Fruit fly (Drosophila melanogaster) Kc167 (cell line): ENCODE measurements around the gene Fip1.

ENCODE experiments used
- Myc ChIP-seq: fragments of >200 bp; optimal IDR thresholded peaks from 2 replicates; lab custom pipeline; 2017; ENCODE audit warnings: missing external identifiers
- Sin3A ChIP-seq: fragments of >200 bp; optimal IDR thresholded peaks from 2 replicates; lab custom pipeline; 2018; ENCODE audit warnings: missing external identifiers
- h ChIP-seq: fragments of >200 bp; optimal IDR thresholded peaks from 3 replicates; lab custom pipeline; 2018; ENCODE audit warnings: missing external identifiers
- insv ChIP-seq: fragments of >200 bp; optimal IDR thresholded peaks from 3 replicates; lab custom pipeline; 2018; ENCODE audit warnings: missing external identifiers
- psq ChIP-seq: fragments of >200 bp; optimal IDR thresholded peaks from 2 replicates; lab custom pipeline; 2017; ENCODE audit warnings: missing external identifiers
- ttk ChIP-seq: sonication (Bioruptor generic); optimal IDR thresholded peaks from 2 replicates; lab custom pipeline; 2017; ENCODE audit warnings: missing external identifiers

Gene Fip1

dm6 chr3R:4484999-4485398, at the start of gene Fip1:
TSS of gene Fip1 (plus strand) at chr3R:4485008.
- TF ChIP-seq Myc (no peak), h (no peak), psq (no peak), Sin3A (no peak)

- TF ChIP-seq Myc, result no peak
- TF ChIP-seq Sin3A, result no peak
- TF ChIP-seq psq, result no peak
- TF ChIP-seq insv (lab: Kevin White, UChicago), result no peak
- TF ChIP-seq h, result no peak
- no peak for TF ChIP-seq ttk (lab: Kevin White, UChicago)
These were observed 47.7 kb upstream of the Fip1 start, which contains the start of the genes Lipt2 and CG14650 for dm6 chr3R:4437113-4437512. TSS of gene Lipt2 (minus strand) at chr3R:4437329. TSS of gene CG14650 (plus strand) at chr3R:4437387.

- TF ChIP-seq insv (lab: Kevin White, UChicago), result no peak
- peak; percentile 93 for TF ChIP-seq ttk (lab: Kevin White, UChicago)
- TF ChIP-seq Sin3A, result no peak
These were observed 47.0 kb upstream of the Fip1 start for dm6 chr3R:4437817-4438216.

- TF ChIP-seq Myc (no peak), insv (lab: Kevin White, UChicago) (no peak), ttk (lab: Kevin White, UChicago) (no peak), psq (no peak), Sin3A (no peak), h (no peak)
These were observed 39.7 kb upstream of the Fip1 start for dm6 chr3R:4445083-4445482.

- TF ChIP-seq ttk (lab: Kevin White, UChicago) (no peak), Sin3A (no peak), Myc (no peak), h (no peak), insv (lab: Kevin White, UChicago) (no peak), psq (no peak)
These were observed 38.2 kb upstream of the Fip1 start for dm6 chr3R:4446455-4447224.

dm6 chr3R:4449256-4449655, 35.6 kb upstream of the Fip1 start:
- TF ChIP-seq h, result no peak

dm6 chr3R:4450721-4451120, 34.1 kb upstream of the Fip1 start:
- no peak for TF ChIP-seq ttk (lab: Kevin White, UChicago)
- no peak for TF ChIP-seq insv (lab: Kevin White, UChicago)
- TF ChIP-seq Myc, result no peak
- no peak for TF ChIP-seq h
- TF ChIP-seq psq, result no peak
- TF ChIP-seq Sin3A, result no peak

- TF ChIP-seq ttk (lab: Kevin White, UChicago) (no peak), psq (no peak), insv (lab: Kevin White, UChicago) (no peak), Myc (no peak), h (no peak), Sin3A (no peak)
These were observed 32.3 kb upstream of the Fip1 start for dm6 chr3R:4452345-4453044.

- TF ChIP-seq Sin3A (no peak), insv (lab: Kevin White, UChicago) (peak; percentile 10), h (peak; percentile 54)
These were observed 31.4 kb upstream of the Fip1 start for dm6 chr3R:4453213-4453956.

- no peak for TF ChIP-seq h
- TF ChIP-seq ttk (lab: Kevin White, UChicago), result no peak
- no peak for TF ChIP-seq Myc
- TF ChIP-seq psq, result no peak
- TF ChIP-seq Sin3A, result no peak
- no peak for TF ChIP-seq insv (lab: Kevin White, UChicago)
These were observed 27.2 kb upstream of the Fip1 start for dm6 chr3R:4457625-4458024.

dm6 chr3R:4458272-4458671, 26.5 kb upstream of the Fip1 start:
- TF ChIP-seq Sin3A (no peak), Myc (no peak), insv (lab: Kevin White, UChicago) (no peak), ttk (lab: Kevin White, UChicago) (no peak), psq (no peak), h (no peak)

- TF ChIP-seq insv (lab: Kevin White, UChicago) (no peak), ttk (lab: Kevin White, UChicago) (no peak), h (no peak), Sin3A (no peak), psq (no peak), Myc (no peak)
These were observed 22.0 kb upstream of the Fip1 start, which contains the start of gene CG31522 for dm6 chr3R:4462783-4463182. TSS of gene CG31522 (minus strand) at chr3R:4462883.

- TF ChIP-seq Myc (no peak), insv (lab: Kevin White, UChicago) (no peak), h (no peak), Sin3A (no peak), psq (no peak), ttk (lab: Kevin White, UChicago) (no peak)
These were observed 17.9 kb upstream of the Fip1 start for dm6 chr3R:4466894-4467293.
